Worm (Caenorhabditis elegans): ENCODE measurements around the gene C16C8.8.

- TF ChIP-seq nhr-12 (tag; optimal IDR thresholded peaks at IDR 0.05): no peak
- TF ChIP-seq aly-2 (tag; optimal IDR thresholded peaks at IDR 0.05): no peak
- no peak for TF ChIP-seq lin-39 (tag; optimal IDR thresholded peaks at IDR 0.05)
- TF ChIP-seq sma-3 (GFP tag; optimal IDR thresholded peaks at IDR 0.05): no peak
- TF ChIP-seq snpc-4 (tag; optimal IDR thresholded peaks at IDR 0.05): no peak
Measured at ce11 chrII:3447906-3448305, 13.6 kb downstream of the C16C8.8 start, which contains the start of gene C16C8.21.

All from whole organism, L2 larva.